Fruit fly (Drosophila melanogaster): ENCODE measurements around the gene Srp54.

Srp54 gene

DNA sequence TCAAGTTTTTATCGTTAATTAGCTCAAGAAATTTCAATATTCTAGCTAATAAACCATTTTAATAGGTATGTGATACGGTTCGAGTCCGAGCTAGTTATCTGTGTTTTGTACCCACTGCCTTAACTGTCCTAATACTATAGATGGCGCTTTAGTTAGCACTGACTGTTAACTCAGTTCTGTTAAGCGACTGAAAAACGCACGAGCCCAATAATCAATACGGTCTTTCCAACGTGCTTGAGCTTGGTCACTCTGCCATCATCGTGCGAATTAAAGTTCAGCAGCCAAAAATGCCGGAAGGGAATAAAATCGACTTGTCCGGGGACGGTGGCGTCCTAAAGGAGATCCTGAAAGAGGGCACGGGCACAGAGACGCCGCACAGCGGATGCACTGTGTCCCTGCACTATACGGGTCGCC is 24.8 kb upstream of the Srp54 start, which contains the start of gene Fkbp59:
Gene Fkbp59 (plus strand): TSS at position 150 of the 414 bp plus-strand sequence.
- no peak for TF ChIP-seq sens-2 (GFP tag; IDR thresholded peaks at IDR 0.05)
- no peak for TF ChIP-seq luna (GFP tag; optimal IDR thresholded peaks at IDR 0.05)
- peak; percentile 15; the same call in 1 of the 2 replicates for TF ChIP-seq CG32532 (GFP tag; IDR thresholded peaks at IDR 0.05)
- no peak for TF ChIP-seq CG2120 (GFP tag; optimal IDR thresholded peaks at IDR 0.05)
- TF ChIP-seq CG6272 (GFP tag; IDR thresholded peaks at IDR 0.05): no peak
- no peak for TF ChIP-seq CG12744 (GFP tag; optimal IDR thresholded peaks at IDR 0.05)
- no peak for TF ChIP-seq Adf1 (GFP tag; IDR thresholded peaks at IDR 0.05)
- TF ChIP-seq CG16779 (GFP tag; IDR thresholded peaks at IDR 0.05): no peak
- TF ChIP-seq CG13775 (GFP tag; optimal IDR thresholded peaks at IDR 0.05): no peak
- no peak for TF ChIP-seq Sox102F (GFP tag; optimal IDR thresholded peaks at IDR 0.05)
- TF ChIP-seq D19B (GFP tag; optimal IDR thresholded peaks at IDR 0.05): peak; percentile 97
- TF ChIP-seq CG4617 (GFP tag; optimal IDR thresholded peaks at IDR 0.05; ENCODE audit: borderline replicate concordance): peak; percentile 22
- TF ChIP-seq sc (optimal IDR thresholded peaks at IDR 0.05): no peak
- no peak for TF ChIP-seq sc (GFP tag; optimal IDR thresholded peaks at IDR 0.05)
- TF ChIP-seq eve (GFP tag; optimal IDR thresholded peaks at IDR 0.05): no peak
- TF ChIP-seq crol (GFP tag; IDR thresholded peaks at IDR 0.05): no peak
- TF ChIP-seq CG4282 (GFP tag; optimal IDR thresholded peaks at IDR 0.05): no peak
- no peak for TF ChIP-seq CG6813 (GFP tag; optimal IDR thresholded peaks at IDR 0.05)
- no peak for TF ChIP-seq Stat92E (GFP tag; optimal IDR thresholded peaks at IDR 0.05)
- TF ChIP-seq CG6765 (GFP tag; optimal IDR thresholded peaks at IDR 0.05): no peak
- TF ChIP-seq h (optimal IDR thresholded peaks at IDR 0.05): no peak
- TF ChIP-seq pum (GFP tag; optimal IDR thresholded peaks at IDR 0.05): no peak
- TF ChIP-seq CG1792 (GFP tag; optimal IDR thresholded peaks at IDR 0.05): no peak
- TF ChIP-seq Bgb (GFP tag; IDR thresholded peaks at IDR 0.05; ENCODE audit: partially characterized antibody): peak; percentile 97
- TF ChIP-seq Mad (GFP tag; optimal IDR thresholded peaks at IDR 0.05): no peak
- no peak for TF ChIP-seq CG3995 (GFP tag; optimal IDR thresholded peaks at IDR 0.05)
- TF ChIP-seq Rx (GFP tag; IDR thresholded peaks at IDR 0.05): no peak
- TF ChIP-seq peb (GFP tag; IDR thresholded peaks at IDR 0.05): no peak
- no peak for TF ChIP-seq Sry-β (GFP tag; optimal IDR thresholded peaks at IDR 0.05)
- peak; percentile 33 for TF ChIP-seq CG15514 (GFP tag; optimal IDR thresholded peaks at IDR 0.05)
- TF ChIP-seq CG14860 (GFP tag; IDR thresholded peaks at IDR 0.05; ENCODE audit: partially characterized antibody): peak; percentile 90
- no peak for TF ChIP-seq CG3407 (GFP tag; optimal IDR thresholded peaks at IDR 0.05)
- peak; percentile 60 for TF ChIP-seq unc-4 (GFP tag; IDR thresholded peaks at IDR 0.05; ENCODE audit: partially characterized antibody)
- no peak for TF ChIP-seq tio (GFP tag; optimal IDR thresholded peaks at IDR 0.05)
- TF ChIP-seq bab2 (GFP tag; optimal IDR thresholded peaks at IDR 0.05): no peak
- no peak for TF ChIP-seq CG5953 (GFP tag; IDR thresholded peaks at IDR 0.05)
- TF ChIP-seq Rfx (GFP tag; IDR thresholded peaks at IDR 0.05): peak; percentile 59
- no peak for TF ChIP-seq CG6854 (GFP tag; optimal IDR thresholded peaks at IDR 0.05)
- TF ChIP-seq trh (GFP tag; optimal IDR thresholded peaks at IDR 0.05): no peak
- no peak for TF ChIP-seq org-1 (GFP tag; optimal IDR thresholded peaks at IDR 0.05)
- no peak for TF ChIP-seq Max (GFP tag; optimal IDR thresholded peaks at IDR 0.05)
- no peak for TF ChIP-seq lola (GFP tag; optimal IDR thresholded peaks at IDR 0.05)
- no peak for TF ChIP-seq CG9215 (GFP tag; IDR thresholded peaks at IDR 0.05)
- no peak for TF ChIP-seq CG18011 (GFP tag; optimal IDR thresholded peaks at IDR 0.05)
- no peak for TF ChIP-seq CG10209 (GFP tag; optimal IDR thresholded peaks at IDR 0.05)
- peak; percentile 40; the same call in 1 of the 2 replicates for TF ChIP-seq Dref (GFP tag; IDR thresholded peaks at IDR 0.05)
- no peak for TF ChIP-seq fd96Cb (tag; optimal IDR thresholded peaks at IDR 0.05)
- no peak for TF ChIP-seq tin (GFP tag; optimal IDR thresholded peaks at IDR 0.05)
- no peak for TF ChIP-seq CG7271 (tag; optimal IDR thresholded peaks at IDR 0.05)
- no peak for TF ChIP-seq Doc3 (GFP tag; IDR thresholded peaks at IDR 0.05; ENCODE audit: partially characterized antibody)
- TF ChIP-seq dan (GFP tag; IDR thresholded peaks at IDR 0.05): no peak
- no peak for TF ChIP-seq B-H1 (GFP tag; IDR thresholded peaks at IDR 0.05)

Data from whole organism, embryonic.